Fruit fly (Drosophila melanogaster) whole organism, embryonic: Measurements from ENCODE around the gene CG43051.

Experiments used
- Antp ChIP-seq: fragments of 200-800 bp; sonication (Bioruptor generic); optimal IDR thresholded peaks from 3 replicates; lab custom pipeline; 2016; ENCODE audit warnings: missing biosample characterization, missing genetic modification characterization
- CG10274 ChIP-seq: fragments of 200-800 bp; sonication (Bioruptor generic); optimal IDR thresholded peaks from 3 replicates; lab custom pipeline; 2017; ENCODE audit warnings: missing biosample characterization, mild to moderate bottlenecking, missing genetic modification characterization
- CG11085 ChIP-seq: fragments of 200-800 bp; sonication (Bioruptor generic); IDR thresholded peaks from 2 replicates; pipeline ENCODE4 v1.3.6; 2022; ENCODE audit warnings: missing biosample characterization, missing genetic modification characterization
- CG11398 ChIP-seq: fragments of 200-800 bp; sonication (Bioruptor generic); optimal IDR thresholded peaks from 2 replicates; lab custom pipeline; 2016; ENCODE audit warnings: missing biosample characterization, missing genetic modification characterization
- CG12744 ChIP-seq: fragments of 200-800 bp; sonication (Bioruptor generic); optimal IDR thresholded peaks from 2 replicates; lab custom pipeline; 2016; ENCODE audit warnings: missing biosample characterization, missing genetic modification characterization
- CG14050 ChIP-seq: fragments of 200-800 bp; sonication (Bioruptor generic); IDR thresholded peaks from 3 replicates; pipeline ENCODE4 v1.3.6; 2022; ENCODE audit warnings: missing biosample characterization, missing genetic modification characterization
- CG16863 ChIP-seq: fragments of 200-800 bp; sonication (Bioruptor generic); optimal IDR thresholded peaks from 3 replicates; lab custom pipeline; 2016; ENCODE audit warnings: missing biosample characterization, missing genetic modification characterization
- CG17385 ChIP-seq: fragments of 200-800 bp; sonication (Bioruptor generic); optimal IDR thresholded peaks from 3 replicates; lab custom pipeline; 2018; ENCODE audit warnings: missing biosample characterization, mild to moderate bottlenecking, missing genetic modification characterization
- CG17829 ChIP-seq: fragments of 200-800 bp; optimal IDR thresholded peaks from 2 replicates; lab custom pipeline; 2019; ENCODE audit warnings: missing biosample characterization, mild to moderate bottlenecking, missing genetic modification characterization, moderate library complexity
- CG2116 ChIP-seq: fragments of 200-800 bp; sonication (Bioruptor generic); optimal IDR thresholded peaks from 3 replicates; lab custom pipeline; 2018; ENCODE audit warnings: missing biosample characterization, mild to moderate bottlenecking, missing genetic modification characterization
- CG2712 ChIP-seq: fragments of 200-800 bp; optimal IDR thresholded peaks from 3 replicates; lab custom pipeline; 2019; ENCODE audit warnings: missing biosample characterization, mild to moderate bottlenecking, missing genetic modification characterization, moderate library complexity
- CG2875 ChIP-seq: fragments of 200-800 bp; sonication (Bioruptor generic); optimal IDR thresholded peaks from 2 replicates; lab custom pipeline; 2017; ENCODE audit warnings: missing biosample characterization, mild to moderate bottlenecking, missing genetic modification characterization, missing genetic modification reagents
- CG34422 ChIP-seq: fragments of 200-800 bp; sonication (Bioruptor generic); IDR thresholded peaks from 3 replicates; pipeline ENCODE4 v1.3.6; 2022; ENCODE audit warnings: missing biosample characterization, missing genetic modification characterization
- CG4360 ChIP-seq: fragments of 200-800 bp; sonication (Bioruptor generic); IDR thresholded peaks from 2 replicates; pipeline ENCODE4 v1.3.6; 2022; ENCODE audit warnings: missing biosample characterization, missing genetic modification characterization
- CG4424 ChIP-seq: fragments of 200-800 bp; sonication (Bioruptor generic); optimal IDR thresholded peaks from 3 replicates; lab custom pipeline; 2016; ENCODE audit warnings: missing biosample characterization, missing genetic modification characterization
- CG5180 ChIP-seq: fragments of 200-800 bp; sonication (Bioruptor generic); optimal IDR thresholded peaks from 3 replicates; lab custom pipeline; 2017; ENCODE audit warnings: missing biosample characterization, missing genetic modification characterization, mild to moderate bottlenecking, moderate library complexity, missing genetic modification reagents
- CG5953 ChIP-seq: fragments of 200-800 bp; sonication (Bioruptor generic); IDR thresholded peaks from 2 replicates; pipeline ENCODE4 v1.3.6; 2022; ENCODE audit warnings: missing biosample characterization, missing genetic modification characterization
- CG6654 ChIP-seq: fragments of 200-800 bp; sonication (Bioruptor generic); optimal IDR thresholded peaks from 2 replicates; lab custom pipeline; 2017; ENCODE audit warnings: missing biosample characterization, mild to moderate bottlenecking, missing genetic modification characterization
- CG7556 ChIP-seq: fragments of 200-800 bp; sonication (Bioruptor generic); optimal IDR thresholded peaks from 2 replicates; lab custom pipeline; 2017; ENCODE audit warnings: missing biosample characterization, mild to moderate bottlenecking, missing genetic modification characterization
- CG7745 ChIP-seq: fragments of 200-800 bp; sonication (Bioruptor generic); optimal IDR thresholded peaks from 2 replicates; lab custom pipeline; 2018; ENCODE audit warnings: missing biosample characterization, mild to moderate bottlenecking, missing genetic modification characterization, moderate library complexity
- CG9437 ChIP-seq: fragments of 200-800 bp; sonication (Bioruptor generic); optimal IDR thresholded peaks from 2 replicates; lab custom pipeline; 2018; ENCODE audit warnings: missing biosample characterization, mild to moderate bottlenecking, missing genetic modification characterization
- Ets65A ChIP-seq: fragments of 200-800 bp; sonication (Bioruptor generic); peaks from one replicate; lab custom pipeline; 2016; ENCODE audit warnings: missing biosample characterization, missing genetic modification characterization
- HHEX ChIP-seq: fragments of 200-800 bp; sonication (Bioruptor generic); optimal IDR thresholded peaks from 3 replicates; lab custom pipeline; 2017; ENCODE audit warnings: missing biosample characterization, mild to moderate bottlenecking, missing genetic modification characterization, missing genetic modification reagents
- HLH4C ChIP-seq: fragments of 200-800 bp; sonication (Bioruptor generic); IDR thresholded peaks from 3 replicates; pipeline ENCODE4 v1.3.6; 2022; ENCODE audit warnings: missing biosample characterization, missing genetic modification characterization; ENCODE audit not compliant: partially characterized antibody
- Lim3 ChIP-seq: fragments of 200-800 bp; sonication (Bioruptor generic); IDR thresholded peaks from 2 replicates; pipeline ENCODE4 v1.3.6; 2022; ENCODE audit warnings: missing biosample characterization, missing genetic modification characterization
- MBD-R2 ChIP-seq: fragments of 200-800 bp; sonication (Bioruptor generic); IDR thresholded peaks from 2 replicates; pipeline ENCODE4 v1.3.6; 2022; ENCODE audit warnings: missing biosample characterization, missing genetic modification characterization
- Nf-YB ChIP-seq: fragments of 200-800 bp; sonication (Bioruptor generic); optimal IDR thresholded peaks from 3 replicates; lab custom pipeline; 2019; ENCODE audit warnings: missing biosample characterization, mild to moderate bottlenecking, missing genetic modification characterization, moderate library complexity
- Opbp ChIP-seq: fragments of 200-800 bp; sonication (Bioruptor generic); IDR thresholded peaks from 3 replicates; pipeline ENCODE4 v1.3.6; 2022; ENCODE audit warnings: missing biosample characterization, missing genetic modification characterization; ENCODE audit not compliant: partially characterized antibody
- Optix ChIP-seq: fragments of 200-800 bp; sonication (Bioruptor generic); IDR thresholded peaks from 3 replicates; pipeline ENCODE4 v1.3.6; 2022; ENCODE audit warnings: missing biosample characterization, missing genetic modification characterization
- Pdp1 ChIP-seq, 2 experiments: fragments of 200-800 bp; sonication (Bioruptor generic); optimal IDR thresholded peaks; 3 replicates each; lab custom pipeline; 2016; ENCODE audit warnings: missing biosample characterization in 2 of 2, missing genetic modification characterization in 2 of 2, mild to moderate bottlenecking in 1 of 2, moderate library complexity in 1 of 2
- Poxn ChIP-seq: fragments of 200-800 bp; sonication (Bioruptor generic); IDR thresholded peaks from 2 replicates; pipeline ENCODE4 v1.3.6; 2022; ENCODE audit warnings: missing biosample characterization, missing genetic modification characterization
- ase ChIP-seq: fragments of 200-800 bp; sonication (Bioruptor generic); IDR thresholded peaks from 3 replicates; pipeline ENCODE4 v1.3.6; 2022; ENCODE audit warnings: missing biosample characterization, missing genetic modification characterization
- bowl ChIP-seq: fragments of 200-800 bp; sonication (Bioruptor generic); IDR thresholded peaks from 2 replicates; pipeline ENCODE4 v1.3.6; 2022; ENCODE audit warnings: missing biosample characterization, missing genetic modification characterization
- cato ChIP-seq: fragments of 200-800 bp; sonication (Bioruptor generic); optimal IDR thresholded peaks from 2 replicates; lab custom pipeline; 2016; ENCODE audit warnings: missing biosample characterization, missing genetic modification characterization, borderline replicate concordance
- cg ChIP-seq: fragments of 200-800 bp; sonication (Bioruptor generic); optimal IDR thresholded peaks from 3 replicates; lab custom pipeline; 2019; ENCODE audit warnings: missing biosample characterization, mild to moderate bottlenecking, missing genetic modification characterization, moderate library complexity
- exex ChIP-seq: fragments of 200-800 bp; sonication (Bioruptor generic); optimal IDR thresholded peaks from 4 replicates; lab custom pipeline; 2018; ENCODE audit warnings: missing biosample characterization, mild to moderate bottlenecking, missing genetic modification characterization, moderate library complexity
- fd102C ChIP-seq: fragments of 200-800 bp; sonication (Bioruptor generic); optimal IDR thresholded peaks from 2 replicates; lab custom pipeline; 2018; ENCODE audit warnings: missing biosample characterization, mild to moderate bottlenecking, missing genetic modification characterization, moderate library complexity
- ftz-f1 ChIP-seq: fragments of 200-800 bp; sonication (Bioruptor generic); optimal IDR thresholded peaks from 2 replicates; lab custom pipeline; 2016; ENCODE audit warnings: missing biosample characterization, missing genetic modification characterization
- klu ChIP-seq: fragments of 200-800 bp; sonication (Bioruptor generic); IDR thresholded peaks from 2 replicates; pipeline ENCODE4 v1.3.6; 2022; ENCODE audit warnings: missing biosample characterization, missing genetic modification characterization
- nerfin-1 ChIP-seq: fragments of 200-800 bp; sonication (Bioruptor generic); optimal IDR thresholded peaks from 3 replicates; lab custom pipeline; 2019; ENCODE audit warnings: missing biosample characterization, mild to moderate bottlenecking, missing genetic modification characterization, moderate library complexity
- nom ChIP-seq: fragments of 200-800 bp; sonication (Bioruptor generic); optimal IDR thresholded peaks from 2 replicates; lab custom pipeline; 2017; ENCODE audit warnings: missing biosample characterization, missing genetic modification characterization, mild to moderate bottlenecking, moderate library complexity, missing genetic modification reagents
- shn ChIP-seq: fragments of 200-800 bp; sonication (Bioruptor generic); optimal IDR thresholded peaks from 3 replicates; lab custom pipeline; 2016; ENCODE audit warnings: missing biosample characterization, missing genetic modification characterization
- tgo ChIP-seq: fragments of 200-800 bp; sonication (Bioruptor generic); IDR thresholded peaks from 3 replicates; pipeline ENCODE4 v1.3.6; 2022; ENCODE audit warnings: missing biosample characterization, missing genetic modification characterization
- tna ChIP-seq: fragments of 200-800 bp; sonication (Bioruptor generic); IDR thresholded peaks from 2 replicates; pipeline ENCODE4 v1.3.6; 2022; ENCODE audit warnings: missing biosample characterization, missing genetic modification characterization; ENCODE audit not compliant: partially characterized antibody
- trem ChIP-seq: fragments of 200-800 bp; optimal IDR thresholded peaks from 3 replicates; lab custom pipeline; 2019; ENCODE audit warnings: missing biosample characterization, mild to moderate bottlenecking, missing genetic modification characterization, moderate library complexity
- usp ChIP-seq: fragments of >200 bp; optimal IDR thresholded peaks from 2 replicates; lab custom pipeline; 2017; ENCODE audit warnings: missing biosample characterization, missing genetic modification characterization
- zen2 ChIP-seq: fragments of 200-800 bp; sonication (Bioruptor generic); IDR thresholded peaks from 3 replicates; pipeline ENCODE4 v1.3.6; 2022; ENCODE audit warnings: missing biosample characterization, missing genetic modification characterization; ENCODE audit not compliant: partially characterized antibody

Gene CG43051

DNA sequence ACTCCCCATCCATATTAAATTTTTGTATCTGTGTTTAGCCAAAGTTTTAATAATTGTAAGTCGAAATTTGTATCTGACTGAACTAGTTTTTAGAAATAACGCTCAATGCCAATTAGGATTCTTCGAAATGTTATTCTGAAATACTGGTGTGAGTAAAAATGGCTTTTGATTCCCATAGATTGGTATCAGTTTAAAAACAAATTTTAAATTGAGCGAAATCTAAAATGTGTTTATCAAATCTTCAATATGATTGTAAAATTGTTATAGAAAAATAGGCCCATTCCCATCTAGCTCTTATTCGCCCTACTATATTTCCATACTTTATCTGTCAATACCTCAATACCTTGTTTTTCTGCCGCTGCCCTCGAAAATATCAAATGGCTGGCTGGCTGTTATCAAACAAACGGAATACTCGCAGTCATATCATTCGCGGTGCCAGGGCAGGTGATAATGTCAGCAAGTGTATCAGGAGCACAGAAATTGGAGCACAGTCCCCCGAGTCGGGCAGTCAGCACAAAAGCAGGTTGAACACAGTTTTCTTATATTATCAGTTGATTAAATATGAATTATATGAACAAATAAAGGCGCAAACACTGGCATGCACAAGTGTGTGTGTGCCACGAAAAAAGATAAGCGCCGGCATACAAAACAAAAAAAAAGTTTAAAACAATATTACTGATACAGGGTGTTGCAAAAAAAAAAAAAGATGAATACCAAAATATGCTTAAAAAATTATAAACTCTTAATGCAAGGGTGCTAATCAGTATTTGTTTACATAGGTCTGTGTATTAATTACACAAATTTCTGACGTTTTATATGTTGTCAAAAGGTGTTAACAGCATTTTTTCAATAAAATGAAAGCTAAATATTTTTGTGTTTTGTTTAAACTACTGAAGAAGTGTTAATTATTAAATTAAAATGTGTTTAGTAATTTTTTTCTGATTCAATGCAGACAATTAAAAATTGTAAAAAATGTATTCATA is 10.2 kb upstream of the CG43051 start, which contains the start of gene t-cup (continued):
- TF ChIP-seq CG4424 (peak; percentile 41), ftz-f1 (GFP tag; lab: Kevin White, UChicago) (peak; percentile 31), CG16863 (GFP tag; lab: Kevin White, UChicago) (peak; percentile 65), CG2116 (GFP tag; lab: Kevin White, UChicago) (peak; percentile 54), tgo (GFP tag; lab: Robert Waterston, UW) (no peak), fd102C (GFP tag; lab: Kevin White, UChicago) (peak; percentile 22), klu (no peak), CG5180 (peak; percentile 77), CG17829 (tag; lab: Kevin White, UChicago) (peak; percentile 19), CG11085 (GFP tag; lab: Robert Waterston, UW) (no peak), tna (peak; percentile 34; the same call in 1 of the 2 replicates), Poxn (GFP tag; lab: Robert Waterston, UW) (no peak), zen2 (no peak), MBD-R2 (GFP tag; lab: Robert Waterston, UW) (peak; percentile 29; the same call in 1 of the 2 replicates), CG4360 (GFP tag; lab: Robert Waterston, UW) (peak; percentile 24; the same call in 1 of the 2 replicates), CG9437 (GFP tag; lab: Kevin White, UChicago) (peak; percentile 23), CG10274 (GFP tag; lab: Kevin White, UChicago) (peak; percentile 65), Nf-YB (GFP tag; lab: Kevin White, UChicago) (peak; percentile 64), cato (GFP tag; lab: Kevin White, UChicago) (no peak), Lim3 (GFP tag; lab: Robert Waterston, UW) (peak; percentile 75; the same call in 1 of the 2 replicates), CG7556 (peak; percentile 74), CG2875 (GFP tag; lab: Kevin White, UChicago) (peak; percentile 94), Opbp (GFP tag; lab: Robert Waterston, UW) (no peak), CG6654 (GFP tag; lab: Kevin White, UChicago) (peak; percentile 26), nerfin-1 (peak; percentile 60), nom (GFP tag; lab: Kevin White, UChicago) (peak; percentile 48), Optix (GFP tag; lab: Robert Waterston, UW) (no peak; the same call in 2 of the 3 replicates), trem (tag; lab: Kevin White, UChicago) (no peak), CG34422 (GFP tag; lab: Robert Waterston, UW) (no peak; the same call in 2 of the 3 replicates), bowl (GFP tag; lab: Robert Waterston, UW) (0 out of 2 replicates have a peak, but pooled peaks have one; percentile 34), CG5953 (GFP tag; lab: Robert Waterston, UW) (0 out of 2 replicates have a peak, but pooled peaks have one; percentile 50), CG12744 (GFP tag; lab: Kevin White, UChicago) (peak; percentile 70), CG17385 (GFP tag; lab: Kevin White, UChicago) (peak; percentile 80), ase (peak; percentile 71; the same call in 2 of the 3 replicates), shn (peak; percentile 35), CG2712 (tag; lab: Kevin White, UChicago) (peak; percentile 58), usp (GFP tag; lab: Kevin White, UChicago) (no peak), Pdp1 (GFP tag; optimal IDR thresholded peaks at IDR 0.05; lab: Kevin White, UChicago) (peak; percentile 50 to 88), CG11398 (peak; percentile 69), CG14050 (GFP tag; lab: Robert Waterston, UW) (peak; percentile 57; the same call in 2 of the 3 replicates), Ets65A (GFP tag; lab: Kevin White, UChicago) (peak; percentile 89), Antp (GFP tag; lab: Kevin White, UChicago) (no peak), exex (peak; percentile 100), CG7745 (tag; lab: Kevin White, UChicago) (peak; percentile 29), HHEX (GFP tag; lab: Kevin White, UChicago) (peak; percentile 92), cg (peak; percentile 65), HLH4C (no peak)
